Fruit fly (Drosophila melanogaster) whole organism, embryonic: Measurements from ENCODE around the gene fz4.

Source experiments
- Awh ChIP-seq: fragments of 200-800 bp; sonication (Bioruptor generic); IDR thresholded peaks from 2 replicates; pipeline ENCODE4, ENCODE4 v1.3.6; 2022; ENCODE audit warnings: missing biosample characterization, missing genetic modification characterization
- CG10147 ChIP-seq: fragments of 200-800 bp; sonication (Bioruptor generic); optimal IDR thresholded peaks from 2 replicates; lab custom pipeline; 2019; ENCODE audit warnings: missing biosample characterization, mild to moderate bottlenecking, missing genetic modification characterization, moderate library complexity
- CG10543 ChIP-seq: fragments of 200-800 bp; sonication (Bioruptor generic); optimal IDR thresholded peaks from 3 replicates; lab custom pipeline; 2017; ENCODE audit warnings: missing biosample characterization, mild to moderate bottlenecking, missing genetic modification characterization, moderate library complexity
- CG11093 ChIP-seq: fragments of 200-800 bp; sonication (Bioruptor generic); IDR thresholded peaks from 3 replicates; pipeline ENCODE4 v1.3.6; 2022; ENCODE audit warnings: missing biosample characterization, missing genetic modification characterization
- CG11247 ChIP-seq: fragments of 200-800 bp; sonication (Bioruptor generic); IDR thresholded peaks from 2 replicates; pipeline ENCODE4 v1.3.6; 2022; ENCODE audit warnings: missing biosample characterization, missing genetic modification characterization
- CG12744 ChIP-seq: fragments of 200-800 bp; sonication (Bioruptor generic); optimal IDR thresholded peaks from 2 replicates; lab custom pipeline; 2016; ENCODE audit warnings: missing biosample characterization, missing genetic modification characterization
- CG14710 ChIP-seq: fragments of 200-800 bp; sonication (Bioruptor generic); optimal IDR thresholded peaks from 3 replicates; lab custom pipeline; 2019; ENCODE audit warnings: missing biosample characterization, mild to moderate bottlenecking, missing genetic modification characterization, moderate library complexity
- CG1647 ChIP-seq: fragments of 200-800 bp; sonication (Bioruptor generic); optimal IDR thresholded peaks from 3 replicates; lab custom pipeline; 2016; ENCODE audit warnings: missing biosample characterization, missing genetic modification characterization
- CG17912 ChIP-seq: fragments of 200-800 bp; sonication (Bioruptor generic); optimal IDR thresholded peaks from 2 replicates; lab custom pipeline; 2018; ENCODE audit warnings: missing biosample characterization, mild to moderate bottlenecking, missing genetic modification characterization
- CG18011 ChIP-seq: fragments of 200-800 bp; sonication (Bioruptor generic); optimal IDR thresholded peaks from 2 replicates; lab custom pipeline; 2017; ENCODE audit warnings: missing biosample characterization, missing genetic modification characterization, mild to moderate bottlenecking, moderate library complexity, missing genotype
- CG1832 ChIP-seq: fragments of 200-800 bp; sonication (Bioruptor generic); optimal IDR thresholded peaks from 2 replicates; lab custom pipeline; 2017; ENCODE audit warnings: missing biosample characterization, mild to moderate bottlenecking, missing genetic modification characterization, inconsistent platforms
- CG18619 ChIP-seq: fragments of 200-800 bp; sonication (Bioruptor generic); optimal IDR thresholded peaks from 3 replicates; lab custom pipeline; 2017; ENCODE audit warnings: missing biosample characterization, mild to moderate bottlenecking, missing genetic modification characterization
- CG2129 ChIP-seq: fragments of 200-800 bp; sonication (Bioruptor generic); IDR thresholded peaks from 2 replicates; pipeline ENCODE4 v1.3.6; 2022; ENCODE audit warnings: missing biosample characterization, missing genetic modification characterization; ENCODE audit not compliant: partially characterized antibody
- CG33557 ChIP-seq: fragments of 200-800 bp; sonication (Bioruptor generic); optimal IDR thresholded peaks from 2 replicates; lab custom pipeline; 2019; ENCODE audit warnings: missing biosample characterization, mild to moderate bottlenecking, missing genetic modification characterization, moderate library complexity
- CG34224 ChIP-seq: fragments of 200-800 bp; sonication (Bioruptor generic); IDR thresholded peaks from 3 replicates; pipeline ENCODE4 v1.3.6; 2022; ENCODE audit warnings: missing biosample characterization, missing genetic modification characterization; ENCODE audit not compliant: partially characterized antibody
- CG42726 ChIP-seq: fragments of 200-800 bp; sonication (Bioruptor generic); IDR thresholded peaks from 2 replicates; pipeline ENCODE4 v1.3.6; 2022; ENCODE audit warnings: missing biosample characterization, missing genetic modification characterization; ENCODE audit not compliant: partially characterized antibody
- CG8765 ChIP-seq: fragments of 200-800 bp; sonication (Bioruptor generic); IDR thresholded peaks from 2 replicates; pipeline ENCODE4 v1.3.6; 2022; ENCODE audit warnings: missing biosample characterization, missing genetic modification characterization
- CoRest ChIP-seq: fragments of 200-800 bp; sonication (Bioruptor generic); optimal IDR thresholded peaks from 3 replicates; lab custom pipeline; 2018; ENCODE audit warnings: missing biosample characterization, mild to moderate bottlenecking, missing genetic modification characterization, moderate library complexity
- Dll ChIP-seq: fragments of 200-800 bp; sonication (Bioruptor generic); IDR thresholded peaks from 4 replicates; pipeline ENCODE4 v1.3.6; 2022; ENCODE audit warnings: missing biosample characterization, missing genetic modification characterization; ENCODE audit not compliant: partially characterized antibody
- Doc2 ChIP-seq: fragments of 200-800 bp; sonication (Bioruptor generic); IDR thresholded peaks from 2 replicates; pipeline ENCODE4 v1.3.6; 2022; ENCODE audit warnings: missing biosample characterization, missing genetic modification characterization
- E2f2 ChIP-seq: fragments of 200-800 bp; sonication (Bioruptor generic); IDR thresholded peaks from 2 replicates; pipeline ENCODE4 v1.3.6; 2022; ENCODE audit warnings: missing biosample characterization, missing genetic modification characterization
- Hmx ChIP-seq: fragments of 200-800 bp; sonication (Bioruptor generic); optimal IDR thresholded peaks from 2 replicates; lab custom pipeline; 2016; ENCODE audit warnings: missing biosample characterization, missing genetic modification characterization
- Kr ChIP-seq: fragments of 200-800 bp; sonication (Bioruptor generic); optimal IDR thresholded peaks from 2 replicates; lab custom pipeline; 2017; ENCODE audit warnings: missing biosample characterization, mild to moderate bottlenecking, missing genetic modification characterization
- Meics ChIP-seq: fragments of 200-800 bp; sonication (Bioruptor generic); optimal IDR thresholded peaks from 2 replicates; lab custom pipeline; 2017; ENCODE audit warnings: missing biosample characterization, mild to moderate bottlenecking, missing genetic modification characterization
- NK7.1 ChIP-seq: fragments of 200-800 bp; sonication (Bioruptor generic); optimal IDR thresholded peaks from 3 replicates; lab custom pipeline; 2016; ENCODE audit warnings: missing biosample characterization, missing genetic modification characterization
- Optix ChIP-seq: fragments of 200-800 bp; sonication (Bioruptor generic); IDR thresholded peaks from 3 replicates; pipeline ENCODE4 v1.3.6; 2022; ENCODE audit warnings: missing biosample characterization, missing genetic modification characterization
- Rfx ChIP-seq: fragments of 200-800 bp; sonication (Bioruptor generic); IDR thresholded peaks from 2 replicates; pipeline ENCODE4 v1.3.6; 2022; ENCODE audit warnings: missing biosample characterization, missing genetic modification characterization
- YL-1 ChIP-seq: fragments of 200-800 bp; sonication (Bioruptor generic); optimal IDR thresholded peaks from 3 replicates; lab custom pipeline; 2017; ENCODE audit warnings: missing biosample characterization, mild to moderate bottlenecking, missing genetic modification characterization
- al ChIP-seq: fragments of 200-800 bp; sonication (Bioruptor generic); IDR thresholded peaks from 2 replicates; pipeline ENCODE4 v1.3.6; 2022; ENCODE audit warnings: missing biosample characterization, missing genetic modification characterization
- amos ChIP-seq: fragments of 200-800 bp; sonication (Bioruptor generic); IDR thresholded peaks from 2 replicates; pipeline ENCODE4 v1.3.6; 2022; ENCODE audit warnings: missing biosample characterization, missing genetic modification characterization; ENCODE audit not compliant: partially characterized antibody
- ato ChIP-seq: fragments of 200-800 bp; sonication (Bioruptor generic); IDR thresholded peaks from 2 replicates; pipeline ENCODE4 v1.3.6; 2022; ENCODE audit warnings: missing biosample characterization, missing genetic modification characterization; ENCODE audit not compliant: partially characterized antibody
- bsh ChIP-seq, 2 experiments: fragments of 200-800 bp; sonication (Bioruptor generic); optimal IDR thresholded peaks; 2 replicates each; lab custom pipeline; 2017 to 2018; ENCODE audit warnings: mild to moderate bottlenecking in 2 of 2, missing biosample characterization in 2 of 2, missing genetic modification characterization in 2 of 2, moderate library complexity in 1 of 2
- chinmo ChIP-seq: fragments of 200-800 bp; sonication (Bioruptor generic); IDR thresholded peaks from 4 replicates; pipeline ENCODE4 v1.3.6; 2022; ENCODE audit warnings: missing biosample characterization, missing genetic modification characterization; ENCODE audit not compliant: partially characterized antibody
- ems ChIP-seq: fragments of 200-800 bp; sonication (Bioruptor generic); optimal IDR thresholded peaks from 3 replicates; lab custom pipeline; 2016; ENCODE audit warnings: missing biosample characterization, missing genetic modification characterization
- exex ChIP-seq: fragments of 200-800 bp; sonication (Bioruptor generic); optimal IDR thresholded peaks from 4 replicates; lab custom pipeline; 2018; ENCODE audit warnings: missing biosample characterization, mild to moderate bottlenecking, missing genetic modification characterization, moderate library complexity
- insv ChIP-seq, 2 experiments: fragments of 200-800 bp; sonication (Bioruptor generic); optimal IDR thresholded peaks; 3 replicates each; lab custom pipeline; 2016 to 2018; ENCODE audit warnings: missing biosample characterization in 2 of 2, missing genetic modification characterization in 2 of 2
- kni ChIP-seq: fragments of 200-800 bp; sonication (Bioruptor generic); optimal IDR thresholded peaks from 3 replicates; lab custom pipeline; 2017; ENCODE audit warnings: mild to moderate bottlenecking, missing biosample characterization, missing genetic modification reagents, missing genetic modification characterization
- lola ChIP-seq, 3 experiments: fragments of >200 bp in 2 of 3; fragments of 200-800 bp in 1 of 3; sonication (Bioruptor generic) in 1 of 3; optimal IDR thresholded peaks; 2 replicates each; lab custom pipeline; 2017 to 2019; ENCODE audit warnings: missing biosample characterization in 3 of 3, missing genetic modification characterization in 3 of 3, mild to moderate bottlenecking in 1 of 3, moderate library complexity in 1 of 3
- mam ChIP-seq: fragments of 200-800 bp; sonication (Bioruptor generic); optimal IDR thresholded peaks from 3 replicates; lab custom pipeline; 2016; ENCODE audit warnings: missing biosample characterization, missing genetic modification characterization
- oc ChIP-seq: fragments of 200-800 bp; sonication (Bioruptor generic); optimal IDR thresholded peaks from 2 replicates; lab custom pipeline; 2018; ENCODE audit warnings: missing biosample characterization, mild to moderate bottlenecking, missing genetic modification characterization, moderate library complexity
- pb ChIP-seq: fragments of 200-800 bp; sonication (Bioruptor generic); optimal IDR thresholded peaks from 3 replicates; lab custom pipeline; 2016; ENCODE audit warnings: missing biosample characterization, missing genetic modification characterization
- pros ChIP-seq: fragments of 200-800 bp; sonication (Bioruptor generic); optimal IDR thresholded peaks from 3 replicates; lab custom pipeline; 2019; ENCODE audit warnings: missing biosample characterization, mild to moderate bottlenecking, missing genetic modification characterization, moderate library complexity
- ranshi ChIP-seq: fragments of 200-800 bp; sonication (Bioruptor generic); IDR thresholded peaks from 2 replicates; pipeline ENCODE4 v1.3.6; 2022; ENCODE audit warnings: missing biosample characterization, missing genetic modification characterization
- sqz ChIP-seq: fragments of 200-800 bp; sonication (Bioruptor generic); optimal IDR thresholded peaks from 3 replicates; lab custom pipeline; 2018; ENCODE audit warnings: missing biosample characterization, mild to moderate bottlenecking, missing genetic modification characterization
- tna ChIP-seq: fragments of 200-800 bp; sonication (Bioruptor generic); IDR thresholded peaks from 2 replicates; pipeline ENCODE4 v1.3.6; 2022; ENCODE audit warnings: missing biosample characterization, missing genetic modification characterization; ENCODE audit not compliant: partially characterized antibody
- unpg ChIP-seq: fragments of 200-800 bp; sonication (Bioruptor generic); optimal IDR thresholded peaks from 3 replicates; lab custom pipeline; 2018; ENCODE audit warnings: missing biosample characterization, mild to moderate bottlenecking, missing genetic modification characterization, moderate library complexity
- z ChIP-seq: fragments of 200-800 bp; sonication (Bioruptor generic); IDR thresholded peaks from 3 replicates; pipeline ENCODE4 v1.3.6; 2022; ENCODE audit warnings: missing biosample characterization, missing genetic modification characterization

Gene fz4

DNA sequence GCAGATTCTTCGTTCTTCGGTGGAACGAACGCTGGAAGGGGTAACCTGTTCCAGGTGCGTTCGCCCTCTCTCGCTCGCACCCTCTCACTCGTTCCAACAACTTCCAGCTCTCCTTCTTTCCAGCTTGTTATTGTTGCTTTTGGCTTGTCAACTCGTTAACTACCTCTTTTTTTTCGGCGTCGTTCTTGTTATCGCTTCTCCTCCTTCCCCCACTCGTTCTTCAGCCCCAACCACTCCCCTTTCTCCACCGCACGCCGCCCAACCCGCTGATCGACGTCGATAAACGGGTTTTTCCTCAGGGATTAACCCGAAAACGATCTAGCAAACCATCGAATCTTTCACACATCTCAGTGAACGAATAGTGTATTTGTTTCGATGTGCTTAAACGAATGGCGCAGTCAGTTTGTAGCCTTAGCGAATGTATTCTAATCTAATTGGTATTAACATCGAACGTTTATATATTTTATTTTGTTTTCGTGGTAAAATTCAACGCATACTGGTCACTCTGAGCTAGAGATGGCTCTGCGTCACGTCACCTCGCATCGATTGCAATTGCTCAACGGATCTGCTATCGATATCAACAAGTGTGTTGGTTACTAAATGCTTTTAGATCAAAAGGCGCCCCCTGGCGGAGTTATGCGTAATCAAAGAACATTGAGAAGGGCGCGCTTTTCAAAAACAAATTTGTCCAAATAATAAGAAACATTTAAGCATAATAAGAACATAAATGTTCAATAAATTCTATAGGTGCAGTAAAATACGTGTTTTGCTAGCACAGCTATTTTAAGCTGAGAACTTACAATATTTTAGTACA is at the start of gene fz4:
Gene fz4, minus strand, starts transcription at position 529 of the 814 bp plus-strand sequence.
- TF ChIP-seq Doc2 (GFP tag; lab: Robert Waterston, UW): no peak
- TF ChIP-seq chinmo (GFP tag; lab: Robert Waterston, UW): 0 out of 4 replicates have a peak, but pooled peaks have one; percentile 43
- no peak for TF ChIP-seq CG10543 (GFP tag; lab: Kevin White, UChicago)
- TF ChIP-seq amos: peak; percentile 87
- no peak for TF ChIP-seq Meics (GFP tag; lab: Kevin White, UChicago)
- TF ChIP-seq pros (GFP tag; lab: Kevin White, UChicago): peak; percentile 42
- TF ChIP-seq CG11247 (GFP tag; lab: Robert Waterston, UW): no peak
- no peak for TF ChIP-seq bsh (GFP tag; optimal IDR thresholded peaks at IDR 0.05; lab: Kevin White, UChicago)
- TF ChIP-seq Hmx: no peak
- TF ChIP-seq CG1832: peak; percentile 65
- TF ChIP-seq ato: peak; percentile 62; the same call in 1 of the 2 replicates
- no peak for TF ChIP-seq z (GFP tag; lab: Robert Waterston, UW)
- no peak for TF ChIP-seq CG18619 (GFP tag; lab: Kevin White, UChicago)
- TF ChIP-seq Dll (GFP tag; lab: Robert Waterston, UW): peak; percentile 78
- TF ChIP-seq pb: peak; percentile 21
- TF ChIP-seq CG34224 (GFP tag; lab: Robert Waterston, UW): peak; percentile 73
- no peak for TF ChIP-seq al (GFP tag; lab: Robert Waterston, UW)
- peak; percentile 8 for TF ChIP-seq CoRest (tag; lab: Kevin White, UChicago)
- no peak for TF ChIP-seq mam
- peak; percentile 96 for TF ChIP-seq E2f2 (GFP tag; lab: Robert Waterston, UW)
- TF ChIP-seq NK7.1 (GFP tag; lab: Kevin White, UChicago): no peak
- no peak for TF ChIP-seq CG1647 (GFP tag; lab: Kevin White, UChicago)
- no peak for TF ChIP-seq CG18011 (GFP tag; lab: Kevin White, UChicago)
- peak; percentile 13 for TF ChIP-seq Kr
- peak; percentile 55 for TF ChIP-seq exex (tag; lab: Kevin White, UChicago)
- peak; percentile 76 for TF ChIP-seq YL-1
- TF ChIP-seq kni (GFP tag; lab: Kevin White, UChicago): peak; percentile 9
- peak; percentile 18 for TF ChIP-seq CG10147
- 0 out of 2 replicates have a peak, but pooled peaks have one; percentile 13 for TF ChIP-seq CG8765 (GFP tag; lab: Robert Waterston, UW)
- peak; percentile 40 for TF ChIP-seq oc
- no peak for TF ChIP-seq lola (GFP tag; optimal IDR thresholded peaks at IDR 0.05; lab: Kevin White, UChicago)
- peak; percentile 80 for TF ChIP-seq CG42726 (GFP tag; lab: Robert Waterston, UW)
- peak; percentile 51; the same call in 1 of the 2 replicates for TF ChIP-seq tna
- peak; percentile 22; the same call in 1 of the 2 replicates for TF ChIP-seq Rfx (GFP tag; lab: Robert Waterston, UW)
- peak; percentile 57 for TF ChIP-seq CG14710
- peak; percentile 50; the same call in 1 of the 2 replicates for TF ChIP-seq CG2129
- TF ChIP-seq CG17912: no peak
- TF ChIP-seq Awh (GFP tag; lab: Robert Waterston, UW): no peak
- TF ChIP-seq ems (GFP tag; lab: Kevin White, UChicago): no peak
- peak; percentile 11 for TF ChIP-seq CG33557 (GFP tag; lab: Kevin White, UChicago)
- peak; percentile 29 for TF ChIP-seq sqz (GFP tag; lab: Kevin White, UChicago)
- peak in 1 of 2 experiments; percentile 4 for TF ChIP-seq insv (GFP tag; optimal IDR thresholded peaks at IDR 0.05; lab: Kevin White, UChicago)
- TF ChIP-seq Optix: no peak
- TF ChIP-seq unpg (GFP tag; lab: Kevin White, UChicago): no peak
- no peak for TF ChIP-seq ranshi
- no peak for TF ChIP-seq CG12744 (GFP tag; lab: Kevin White, UChicago)
- TF ChIP-seq CG11093 (GFP tag; lab: Robert Waterston, UW): no peak
